Fruit fly (Drosophila melanogaster): Measurements from ENCODE around the gene CG43169.
A peak's percentile ranks its signal among the peaks of the same experiment; 100 is the strongest.

CG43169 gene

dm6 chr3L:8853382-8853781, 35.1 kb downstream of the CG43169 start (continued):
- TF ChIP-seq dsx (GFP tag; optimal IDR thresholded peaks at IDR 0.05; ENCODE audit: poor library complexity, severe bottlenecking), result no peak
- no peak for TF ChIP-seq Eip93F (GFP tag; optimal IDR thresholded peaks at IDR 0.05)
- peak; percentile 13 for TF ChIP-seq OdsH (GFP tag; optimal IDR thresholded peaks at IDR 0.05)
- peak; percentile 10; the same call in 1 of the 2 replicates for TF ChIP-seq CG15336 (GFP tag; IDR thresholded peaks at IDR 0.05)
- TF ChIP-seq achi (GFP tag; optimal IDR thresholded peaks at IDR 0.05), result no peak
- no peak for TF ChIP-seq CG11902 (GFP tag; optimal IDR thresholded peaks at IDR 0.05)
- peak; percentile 14 for TF ChIP-seq acj6 (GFP tag; optimal IDR thresholded peaks at IDR 0.05)
- TF ChIP-seq CG3919 (GFP tag; optimal IDR thresholded peaks at IDR 0.05), result peak; percentile 16

dm6 chr3L:8852907-8853306, 35.5 kb downstream of the CG43169 start:
- TF ChIP-seq CG34406 (GFP tag; optimal IDR thresholded peaks at IDR 0.05) (no peak), CG6163 (GFP tag; IDR thresholded peaks at IDR 0.05) (peak; percentile 5; the same call in 1 of the 3 replicates), lz (GFP tag; optimal IDR thresholded peaks at IDR 0.05) (peak; percentile 13), svp (GFP tag) (peak; percentile 35), Eip78C (GFP tag) (no peak), CG31627 (GFP tag; optimal IDR thresholded peaks at IDR 0.05) (peak; percentile 26)

dm6 chr3L:8851950-8852349, 36.5 kb downstream of the CG43169 start:
- no peak for TF ChIP-seq CG4318 (GFP tag; optimal IDR thresholded peaks at IDR 0.05)
- peak; percentile 48 to 96 for TF ChIP-seq ss (GFP tag; optimal IDR thresholded peaks at IDR 0.05)
- no peak for TF ChIP-seq CG16779 (tag; optimal IDR thresholded peaks at IDR 0.05)

- TF ChIP-seq svp (GFP tag) (peak; percentile 62), eg (GFP tag; IDR thresholded peaks at IDR 0.05) (no peak), CG6854 (GFP tag; optimal IDR thresholded peaks at IDR 0.05) (no peak), spab (GFP tag; optimal IDR thresholded peaks at IDR 0.05) (no peak), CG32006 (GFP tag; optimal IDR thresholded peaks at IDR 0.05) (peak; percentile 19), CG6276 (GFP tag; optimal IDR thresholded peaks at IDR 0.05) (no peak), ss (GFP tag; optimal IDR thresholded peaks at IDR 0.05) (no peak), CG10669 (GFP tag; optimal IDR thresholded peaks at IDR 0.05) (no peak), CG8119 (GFP tag; IDR thresholded peaks at IDR 0.05) (0 out of 3 replicates have a peak, but pooled peaks have one; percentile 18), Gug (GFP tag; IDR thresholded peaks at IDR 0.05) (no peak), Lpt (GFP tag; optimal IDR thresholded peaks at IDR 0.05) (no peak), CG6792 (GFP tag; optimal IDR thresholded peaks at IDR 0.05) (no peak), Eip78C (GFP tag) (peak; percentile 54), Hr4 (GFP tag; optimal IDR thresholded peaks at IDR 0.05) (no peak), pdm3 (GFP tag; optimal IDR thresholded peaks at IDR 0.05) (no peak), CG6808 (GFP tag; optimal IDR thresholded peaks at IDR 0.05) (peak; percentile 1), dsx (GFP tag; optimal IDR thresholded peaks at IDR 0.05; ENCODE audit: poor library complexity, severe bottlenecking) (peak; percentile 58)
Observed at dm6 chr3L:8850784-8851704, 37.4 kb downstream of the CG43169 start.

dm6 chr3L:8849817-8850216, 38.6 kb downstream of the CG43169 start:
- TF ChIP-seq CG6808 (GFP tag; optimal IDR thresholded peaks at IDR 0.05) (no peak), Gug (GFP tag; IDR thresholded peaks at IDR 0.05) (no peak), Sox15 (GFP tag; optimal IDR thresholded peaks at IDR 0.05) (no peak), CG11762 (GFP tag; optimal IDR thresholded peaks at IDR 0.05; ENCODE audit: insufficient read depth) (no peak), Ets96B (tag; optimal IDR thresholded peaks at IDR 0.05) (no peak), Sox102F (GFP tag; optimal IDR thresholded peaks at IDR 0.05) (no peak), net (GFP tag; optimal IDR thresholded peaks at IDR 0.05) (no peak)
